Worm (Caenorhabditis elegans) whole organism, L1 larva: Measurements from ENCODE around the gene amdh-1.

Experiments used
- C04F5.9 ChIP-seq: sonication (generic microtip); optimal IDR thresholded peaks from 2 replicates; lab custom pipeline; 2016; ENCODE audit warnings: missing genetic modification characterization, missing compliant biosample characterization
- F16B12.6 ChIP-seq: fragments of 150-350 bp; optimal IDR thresholded peaks from 2 replicates; lab custom pipeline; 2014; ENCODE audit warnings: missing biosample characterization, missing genetic modification characterization
- Y116A8C.19 ChIP-seq: sonication (generic microtip); optimal IDR thresholded peaks from 2 replicates; lab custom pipeline; 2016; ENCODE audit warnings: missing compliant biosample characterization, missing genetic modification characterization, borderline replicate concordance
- aha-1 ChIP-seq: fragments of 150-350 bp; optimal IDR thresholded peaks from 2 replicates; lab custom pipeline; 2014; ENCODE audit warnings: missing biosample characterization, missing genetic modification characterization
- aly-2 ChIP-seq: fragments of 150-350 bp; optimal IDR thresholded peaks from 2 replicates; lab custom pipeline; 2014; ENCODE audit warnings: missing biosample characterization, missing genetic modification characterization
- ama-1 ChIP-seq: fragments of 150-350 bp; optimal IDR thresholded peaks from 2 replicates; lab custom pipeline; 2014
- blmp-1 ChIP-seq: fragments of 150-350 bp; optimal IDR thresholded peaks from 2 replicates; lab custom pipeline; 2014; ENCODE audit warnings: missing biosample characterization, missing genetic modification characterization
- ceh-82 ChIP-seq, 3 experiments: fragments of 150-350 bp in 1 of 3; sonication (generic microtip) in 2 of 3; optimal IDR thresholded peaks; 2 replicates each; lab custom pipeline; 2014 to 2017; ENCODE audit warnings: missing biosample characterization in 3 of 3, missing genetic modification characterization in 3 of 3
- ceh-88 ChIP-seq: fragments of 200-800 bp; sonication (Bioruptor generic); IDR thresholded peaks from 2 replicates; pipeline ENCODE4 v1.3.6; 2022; ENCODE audit warnings: missing genetic modification characterization, missing compliant biosample characterization
- ceh-90 ChIP-seq: sonication (generic microtip); optimal IDR thresholded peaks from 2 replicates; lab custom pipeline; 2016; ENCODE audit warnings: missing genetic modification characterization, missing compliant biosample characterization
- dpl-1 ChIP-seq, 3 experiments: fragments of 150-350 bp in 2 of 3; sonication (generic microtip) in 1 of 3; optimal IDR thresholded peaks; 2 replicates each; lab custom pipeline; 2014 to 2017; ENCODE audit warnings: missing biosample characterization in 3 of 3, missing genetic modification characterization in 3 of 3, missing genetic modification reagents in 3 of 3
- efl-1 ChIP-seq, 4 experiments: fragments of 150-350 bp; optimal IDR thresholded peaks in 3 of 4; peaks in 1 of 4; 1 replicate in 1 of 4; 2 replicates in 3 of 4; lab custom pipeline; 2014; ENCODE audit warnings: missing biosample characterization in 2 of 4, missing genetic modification characterization in 2 of 4, missing genetic modification reagents in 2 of 4
- egl-13 ChIP-seq: sonication (generic microtip); optimal IDR thresholded peaks from 2 replicates; lab custom pipeline; 2016; ENCODE audit warnings: missing genotype, missing genetic modification reagents, missing genetic modification characterization, missing compliant biosample characterization
- egl-27 ChIP-seq, 2 experiments: fragments of 150-350 bp in 1 of 2; sonication (generic microtip); optimal IDR thresholded peaks; 3 replicates each; lab custom pipeline; 2017 to 2018; ENCODE audit warnings: missing biosample characterization in 2 of 2, missing genetic modification characterization in 2 of 2, missing genetic modification reagents in 2 of 2
- elt-2 ChIP-seq: sonication (generic microtip); optimal IDR thresholded peaks from 2 replicates; lab custom pipeline; 2016; ENCODE audit warnings: missing genetic modification characterization, mild to moderate bottlenecking, inconsistent platforms, missing compliant biosample characterization, missing genetic modification reagents
- elt-3 ChIP-seq, 6 experiments: fragments of 150-350 bp in 1 of 6; sonication (generic microtip); optimal IDR thresholded peaks; 2 replicates each; lab custom pipeline; 2017 to 2018; ENCODE audit warnings: missing biosample characterization in 6 of 6, missing genetic modification characterization in 6 of 6, inconsistent platforms in 1 of 6
- fkh-10 ChIP-seq: sonication (generic microtip); optimal IDR thresholded peaks from 2 replicates; lab custom pipeline; 2017; ENCODE audit warnings: missing biosample characterization, missing genetic modification reagents, missing genetic modification characterization
- fkh-4 ChIP-seq: sonication (generic microtip); optimal IDR thresholded peaks from 2 replicates; lab custom pipeline; 2016; ENCODE audit warnings: missing compliant biosample characterization, missing genetic modification characterization, borderline replicate concordance
- fkh-8 ChIP-seq: sonication (generic microtip); optimal IDR thresholded peaks from 2 replicates; lab custom pipeline; 2016; ENCODE audit warnings: mild to moderate bottlenecking, missing genetic modification characterization, missing compliant biosample characterization
- fos-1 ChIP-seq: fragments of 150-350 bp; optimal IDR thresholded peaks from 2 replicates; lab custom pipeline; 2014; ENCODE audit warnings: missing biosample characterization, missing genetic modification characterization
- grh-1 ChIP-seq: fragments of 200-800 bp; sonication (Bioruptor generic); IDR thresholded peaks from 2 replicates; pipeline ENCODE4 v1.3.6; 2022; ENCODE audit warnings: missing genetic modification reagents, missing genetic modification characterization, missing compliant biosample characterization
- irx-1 ChIP-seq: sonication (generic microtip); optimal IDR thresholded peaks from 2 replicates; lab custom pipeline; 2016; ENCODE audit warnings: missing genetic modification characterization, missing compliant biosample characterization
- lin-13 ChIP-seq: fragments of 150-350 bp; optimal IDR thresholded peaks from 2 replicates; lab custom pipeline; 2014; ENCODE audit warnings: missing biosample characterization, missing genetic modification reagents, missing genetic modification characterization
- lin-14 ChIP-seq: fragments of 200-800 bp; sonication (Bioruptor generic); optimal IDR thresholded peaks from 2 replicates; lab custom pipeline; 2018; ENCODE audit warnings: mild to moderate bottlenecking, missing genetic modification characterization, moderate library complexity, missing compliant biosample characterization
- lin-35 ChIP-seq, 2 experiments: fragments of 150-350 bp; optimal IDR thresholded peaks; 2 replicates each; lab custom pipeline; 2014; ENCODE audit warnings: missing biosample characterization in 2 of 2, missing genetic modification characterization in 2 of 2, missing genetic modification reagents in 2 of 2
- lin-39 ChIP-seq: fragments of 150-350 bp; optimal IDR thresholded peaks from 2 replicates; lab custom pipeline; 2014; ENCODE audit warnings: missing biosample characterization, missing genetic modification reagents, missing genetic modification characterization
- lsy-2 ChIP-seq, 2 experiments: fragments of 150-350 bp; optimal IDR thresholded peaks; 2 replicates each; lab custom pipeline; 2014; ENCODE audit warnings: missing biosample characterization in 2 of 2, missing genetic modification characterization in 2 of 2
- mab-9 ChIP-seq: fragments of 200-800 bp; sonication (Bioruptor generic); IDR thresholded peaks from 2 replicates; pipeline ENCODE4 v1.3.6; 2022; ENCODE audit warnings: missing genetic modification reagents, missing genetic modification characterization, missing compliant biosample characterization
- mef-2 ChIP-seq: fragments of 150-350 bp; optimal IDR thresholded peaks from 2 replicates; lab custom pipeline; 2014; ENCODE audit warnings: missing biosample characterization, missing genetic modification characterization
- mep-1 ChIP-seq: fragments of 150-350 bp; optimal IDR thresholded peaks from 2 replicates; lab custom pipeline; 2014; ENCODE audit warnings: missing biosample characterization, missing genetic modification characterization
- nhr-237 ChIP-seq: fragments of 150-350 bp; optimal IDR thresholded peaks from 2 replicates; lab custom pipeline; 2014; ENCODE audit warnings: missing biosample characterization, missing genetic modification characterization
- nhr-71 ChIP-seq: sonication (generic microtip); optimal IDR thresholded peaks from 2 replicates; lab custom pipeline; 2016; ENCODE audit warnings: mild to moderate bottlenecking, missing genetic modification characterization, moderate library complexity, missing compliant biosample characterization
- nhr-76 ChIP-seq: sonication (generic microtip); optimal IDR thresholded peaks from 2 replicates; lab custom pipeline; 2017; ENCODE audit warnings: missing biosample characterization, missing genetic modification characterization
- nhr-77 ChIP-seq: fragments of 150-350 bp; optimal IDR thresholded peaks from 2 replicates; lab custom pipeline; 2014; ENCODE audit warnings: missing biosample characterization, missing genetic modification characterization
- nhr-85 ChIP-seq: sonication (generic microtip); peaks from one replicate; lab custom pipeline; 2016; ENCODE audit warnings: missing genetic modification characterization, inconsistent platforms, missing compliant biosample characterization
- nhr-90 ChIP-seq: sonication (generic microtip); optimal IDR thresholded peaks from 2 replicates; lab custom pipeline; 2016; ENCODE audit warnings: mild to moderate bottlenecking, missing genetic modification characterization, missing compliant biosample characterization; ENCODE audit not compliant: poor library complexity
- pax-3 ChIP-seq: fragments of 200-800 bp; sonication (Bioruptor generic); optimal IDR thresholded peaks from 2 replicates; lab custom pipeline; 2018; ENCODE audit warnings: mild to moderate bottlenecking, missing genetic modification characterization, moderate library complexity, missing compliant biosample characterization
- skn-1 ChIP-seq: fragments of 150-350 bp; optimal IDR thresholded peaks from 2 replicates; lab custom pipeline; 2014; ENCODE audit warnings: missing biosample characterization, missing genetic modification characterization
- unc-130 ChIP-seq: fragments of 150-350 bp; optimal IDR thresholded peaks from 2 replicates; lab custom pipeline; 2017; ENCODE audit warnings: missing biosample characterization, missing genetic modification characterization, inconsistent platforms
- unc-62 ChIP-seq: fragments of 150-350 bp; optimal IDR thresholded peaks from 2 replicates; lab custom pipeline; 2014; ENCODE audit warnings: missing biosample characterization, missing genetic modification reagents, missing genetic modification characterization
- unc-86 ChIP-seq: sonication (generic microtip); optimal IDR thresholded peaks from 2 replicates; lab custom pipeline; 2016; ENCODE audit warnings: missing genetic modification characterization, missing compliant biosample characterization
- unc-98 ChIP-seq: fragments of 200-800 bp; sonication (Bioruptor generic); IDR thresholded peaks from 2 replicates; pipeline ENCODE4 v1.3.6; 2022; ENCODE audit warnings: missing genetic modification characterization, missing compliant biosample characterization
- xbp-1 ChIP-seq: sonication (generic microtip); optimal IDR thresholded peaks from 2 replicates; lab custom pipeline; 2016; ENCODE audit warnings: missing genetic modification characterization, missing compliant biosample characterization
- zag-1 ChIP-seq: fragments of 150-350 bp; optimal IDR thresholded peaks from 2 replicates; lab custom pipeline; 2014; ENCODE audit warnings: missing biosample characterization, missing genetic modification characterization
- ztf-11 ChIP-seq, 2 experiments: sonication (generic microtip); optimal IDR thresholded peaks; 2 replicates each; lab custom pipeline; 2016 to 2017; ENCODE audit warnings: missing genetic modification characterization in 2 of 2, missing biosample characterization in 1 of 2, missing compliant biosample characterization in 1 of 2

Gene amdh-1

DNA sequence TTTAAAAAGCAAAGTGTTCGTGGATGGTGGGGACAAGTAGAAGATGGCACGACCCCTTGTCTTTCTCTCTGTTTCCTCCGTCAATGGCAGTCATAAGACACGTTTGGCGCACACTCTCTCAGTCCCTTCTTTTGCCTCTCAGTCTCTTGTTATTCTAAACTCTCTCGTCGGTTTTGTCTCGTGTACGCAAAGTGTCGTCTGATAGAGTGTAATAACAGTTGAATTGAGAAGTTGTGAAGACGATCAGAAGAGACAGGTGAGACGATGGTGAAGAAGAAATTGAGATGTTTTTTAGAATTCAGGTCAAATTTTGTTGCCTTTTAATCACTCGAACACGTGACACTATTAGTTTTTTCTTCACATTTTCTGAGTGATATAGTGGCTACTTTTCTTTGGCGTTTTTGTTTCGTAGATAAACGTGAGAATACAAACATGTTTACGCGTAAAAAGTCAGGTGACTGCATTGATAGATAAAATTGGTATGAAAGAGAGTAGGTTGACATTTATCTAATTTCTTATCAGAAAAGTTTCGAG lies 51.6 kb downstream of the amdh-1 start, which contains the start of gene F47D12.9 (continued):
- TF ChIP-seq mab-9 (GFP tag; lab: Robert Waterston, UW), result no peak
- TF ChIP-seq egl-27 (tag; optimal IDR thresholded peaks at IDR 0.05; lab: Kevin White, UChicago), result peak in 1 of 2 experiments; percentile 43
- peak; percentile 20 for TF ChIP-seq lin-39
- TF ChIP-seq aly-2 (tag; lab: Kevin White, UChicago), result no peak
- TF ChIP-seq dpl-1 (GFP tag; optimal IDR thresholded peaks at IDR 0.05; lab: Kevin White, UChicago), result peak; percentile 75 to 81 (median 78)
- TF ChIP-seq elt-2 (tag; lab: Kevin White, UChicago), result peak; percentile 92
- peak; percentile 75 for TF ChIP-seq unc-86 (tag; lab: Kevin White, UChicago)
- TF ChIP-seq nhr-85 (tag; lab: Kevin White, UChicago), result peak; percentile 92
- TF ChIP-seq unc-62 (GFP tag; lab: Kevin White, UChicago), result no peak
- TF ChIP-seq xbp-1, result peak; percentile 74
- peak; percentile 45 for TF ChIP-seq pax-3 (tag; lab: Kevin White, UChicago)
- peak; percentile 89 for TF ChIP-seq unc-130
- no peak for TF ChIP-seq Y116A8C.19 (tag; lab: Kevin White, UChicago)
- TF ChIP-seq mef-2 (tag; lab: Kevin White, UChicago), result peak; percentile 34
- peak; percentile 82 for TF ChIP-seq fkh-8
- TF ChIP-seq ceh-82 (tag; optimal IDR thresholded peaks at IDR 0.05; lab: Kevin White, UChicago), result peak; percentile 28 to 80 (median 45)
- peak in 3 of 6 experiments; percentile 22 to 92 (median 88) for TF ChIP-seq elt-3 (tag; optimal IDR thresholded peaks at IDR 0.05; lab: Kevin White, UChicago)
- TF ChIP-seq ceh-88 (GFP tag; lab: Robert Waterston, UW), result peak; percentile 63
- TF ChIP-seq nhr-90 (tag; lab: Kevin White, UChicago), result peak; percentile 76
- peak; percentile 70 for TF ChIP-seq skn-1 (tag; lab: Kevin White, UChicago)
- TF ChIP-seq ceh-90, result no peak
- peak; percentile 96 for TF ChIP-seq lin-14
- no peak for TF ChIP-seq egl-13
- TF ChIP-seq nhr-76 (tag; lab: Kevin White, UChicago), result no peak
- TF ChIP-seq, all 84 proteins: peak for 46

DNA sequence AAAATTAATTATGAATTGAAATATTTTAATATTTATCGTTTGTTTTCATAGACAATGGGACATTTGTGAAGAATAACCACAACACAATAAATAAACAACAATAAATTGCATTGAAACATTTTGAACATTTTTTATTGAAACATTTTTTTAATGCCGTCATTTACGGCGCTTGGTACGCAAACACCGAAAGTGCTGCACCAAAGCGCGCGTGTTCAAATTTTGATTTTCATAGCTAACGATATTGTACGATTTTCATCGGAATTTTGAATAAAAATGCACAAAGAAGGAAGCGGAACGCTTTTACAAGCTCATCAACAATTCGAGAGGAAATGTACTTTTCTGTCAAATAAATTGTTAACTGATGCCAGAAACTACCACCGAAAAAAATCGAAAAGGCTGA lies 52.2 kb downstream of the amdh-1 start:
- TF ChIP-seq aha-1 (tag; lab: Kevin White, UChicago), result no peak
- no peak for TF ChIP-seq C04F5.9 (tag; lab: Kevin White, UChicago)
- TF ChIP-seq mep-1 (tag; lab: Kevin White, UChicago), result no peak
- peak; percentile 59 for TF ChIP-seq efl-1 (optimal IDR thresholded peaks at IDR 0.05; lab: Kevin White, UChicago)
- peak; percentile 79 to 95 for TF ChIP-seq efl-1 (GFP tag; optimal IDR thresholded peaks at IDR 0.05 in 1 of 2; lab: Kevin White, UChicago)
- TF ChIP-seq lin-35 (GFP tag; optimal IDR thresholded peaks at IDR 0.05; lab: Kevin White, UChicago), result peak; percentile 7 to 62
- no peak for TF ChIP-seq nhr-237 (tag; lab: Kevin White, UChicago)
- peak; percentile 7 to 68 (median 29) for TF ChIP-seq dpl-1 (GFP tag; optimal IDR thresholded peaks at IDR 0.05; lab: Kevin White, UChicago)
- peak; percentile 46 for TF ChIP-seq F16B12.6
- TF ChIP-seq grh-1, result no peak
- peak; percentile 27; the same call in 1 of the 2 replicates for TF ChIP-seq ceh-88 (GFP tag; lab: Robert Waterston, UW)

DNA sequence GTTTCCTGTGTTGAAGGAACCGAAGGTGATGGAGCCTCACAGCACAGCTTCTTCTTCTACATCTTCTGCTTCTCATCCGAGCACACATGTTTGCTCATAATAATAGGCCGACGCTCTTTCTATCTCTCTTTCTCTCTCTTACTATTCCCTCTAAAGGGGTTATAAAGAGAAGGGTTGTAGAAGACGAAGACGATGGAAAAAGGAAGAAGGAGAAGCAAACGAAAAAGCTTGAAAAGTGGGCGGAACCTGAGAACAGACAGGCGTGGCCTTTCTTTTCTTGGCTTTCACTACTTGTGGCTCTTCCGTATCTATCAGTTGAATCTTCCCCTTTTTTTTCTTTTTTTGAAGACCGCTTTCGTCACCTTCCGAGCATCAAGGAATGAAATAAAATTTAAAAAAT lies 56.2 kb downstream of the amdh-1 start:
- TF ChIP-seq irx-1 (tag; lab: Kevin White, UChicago) (no peak), unc-62 (GFP tag; lab: Kevin White, UChicago) (no peak), lsy-2 (tag; optimal IDR thresholded peaks at IDR 0.05; lab: Kevin White, UChicago) (peak in 1 of 2 experiments; percentile 27), nhr-71 (tag; lab: Kevin White, UChicago) (peak; percentile 9), fkh-10 (GFP tag; lab: Kevin White, UChicago) (peak; percentile 67), lin-14 (peak; percentile 66)

DNA sequence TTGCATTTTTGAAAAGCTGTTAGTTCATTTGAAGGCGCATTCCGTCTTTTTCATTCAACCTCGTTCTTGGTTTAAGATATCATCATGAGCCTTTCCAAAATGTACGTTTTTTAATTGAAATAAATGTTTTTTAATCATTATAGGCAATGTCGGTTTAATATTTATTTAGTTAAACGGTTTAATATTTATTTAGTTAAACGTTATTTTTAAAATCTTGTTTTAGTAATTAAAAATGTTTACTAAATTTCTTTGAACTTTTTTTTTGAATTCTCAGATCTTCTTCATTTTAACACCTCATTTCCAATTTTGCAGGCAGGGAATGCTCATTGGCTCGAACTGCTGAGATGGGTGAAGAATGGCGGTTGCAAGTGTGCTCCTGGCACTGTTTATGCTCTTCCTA lies 57.5 kb downstream of the amdh-1 start, which contains the start of gene gar-2:
TSS of gene gar-2 (plus strand) at position 301 of the 400 bp plus-strand sequence.
- no peak for TF ChIP-seq fos-1
- no peak for TF ChIP-seq aly-2 (tag; lab: Kevin White, UChicago)
- TF ChIP-seq ztf-11 (tag; optimal IDR thresholded peaks at IDR 0.05; lab: Kevin White, UChicago), result no peak
- no peak for TF ChIP-seq nhr-77 (tag; lab: Kevin White, UChicago)
- no peak for TF ChIP-seq lin-13 (GFP tag; lab: Kevin White, UChicago)
- TF ChIP-seq ama-1 (lab: Kevin White, UChicago), result no peak
- TF ChIP-seq fkh-4 (tag; lab: Kevin White, UChicago), result no peak
- no peak for TF ChIP-seq unc-62 (GFP tag; lab: Kevin White, UChicago)
- TF ChIP-seq F16B12.6, result no peak
- no peak for TF ChIP-seq unc-98
- no peak for TF ChIP-seq zag-1 (tag; lab: Kevin White, UChicago)
- TF ChIP-seq blmp-1 (tag; lab: Kevin White, UChicago), result no peak
- TF ChIP-seq, all 84 proteins: peak for 0
